Fruit fly (Drosophila melanogaster) whole organism, wandering third instar larva: Measurements from ENCODE around the gene spri.

Source experiments
- Abd-B ChIP-seq: fragments of >200 bp; optimal IDR thresholded peaks from 2 replicates; lab custom pipeline; 2017; ENCODE audit warnings: missing biosample characterization, missing genetic modification characterization
- CG32264 ChIP-seq: fragments of 200-800 bp; sonication (Bioruptor generic); optimal IDR thresholded peaks from 2 replicates; lab custom pipeline; 2016; ENCODE audit warnings: missing biosample characterization, missing genetic modification characterization
- CG9705 ChIP-seq: fragments of 200-800 bp; sonication (Bioruptor generic); optimal IDR thresholded peaks from 2 replicates; lab custom pipeline; 2018; ENCODE audit warnings: missing biosample characterization, mild to moderate bottlenecking, missing genetic modification characterization
- CrebA ChIP-seq: fragments of 200-800 bp; sonication (Bioruptor generic); optimal IDR thresholded peaks from 2 replicates; lab custom pipeline; 2016; ENCODE audit warnings: missing biosample characterization, mild to moderate bottlenecking, missing genetic modification characterization, borderline replicate concordance
- Dfd ChIP-seq: fragments of >200 bp; optimal IDR thresholded peaks from 2 replicates; lab custom pipeline; 2017; ENCODE audit warnings: missing biosample characterization, missing genetic modification characterization
- Dif ChIP-seq: fragments of 200-275, 200-300 bp; sonication (Bioruptor generic); optimal IDR thresholded peaks from 2 replicates; lab custom pipeline; 2018; ENCODE audit warnings: missing biosample characterization, missing genetic modification characterization; ENCODE audit not compliant: partially characterized antibody
- GATAd ChIP-seq: sonication (Bioruptor generic); optimal IDR thresholded peaks from 2 replicates; lab custom pipeline; 2016; ENCODE audit warnings: missing biosample characterization, missing genetic modification characterization
- HLH106 ChIP-seq: fragments of 200-800 bp; optimal IDR thresholded peaks from 3 replicates; lab custom pipeline; 2019; ENCODE audit warnings: missing biosample characterization, mild to moderate bottlenecking, missing genetic modification characterization, moderate library complexity
- Hnf4 ChIP-seq: fragments of 200-800 bp; sonication (Bioruptor generic); optimal IDR thresholded peaks from 2 replicates; lab custom pipeline; 2016; ENCODE audit warnings: missing biosample characterization, mild to moderate bottlenecking, missing genetic modification characterization
- Hr78 ChIP-seq: fragments of >200 bp; optimal IDR thresholded peaks from 2 replicates; lab custom pipeline; 2017; ENCODE audit warnings: missing biosample characterization, missing genetic modification characterization
- Hr83 ChIP-seq: fragments of 200-300 bp; sonication (Bioruptor generic); optimal IDR thresholded peaks from 2 replicates; lab custom pipeline; 2016; ENCODE audit warnings: missing biosample characterization, mild to moderate bottlenecking, missing genetic modification characterization, moderate library complexity; ENCODE audit not compliant: poor library complexity, severe bottlenecking
- Jra ChIP-seq: sonication (Bioruptor generic); optimal IDR thresholded peaks from 2 replicates; lab custom pipeline; 2016; ENCODE audit warnings: missing biosample characterization, missing genetic modification characterization
- Mio ChIP-seq: sonication (Bioruptor generic); optimal IDR thresholded peaks from 2 replicates; lab custom pipeline; 2016; ENCODE audit warnings: missing biosample characterization, missing genetic modification characterization
- Myc ChIP-seq: fragments of >200 bp; optimal IDR thresholded peaks from 2 replicates; lab custom pipeline; 2017
- N ChIP-seq: fragments of >200 bp; optimal IDR thresholded peaks from 2 replicates; lab custom pipeline; 2018; ENCODE audit warnings: missing biosample characterization, missing external identifiers, missing genetic modification characterization
- OdsH ChIP-seq: fragments of 200-800 bp; sonication (Bioruptor generic); optimal IDR thresholded peaks from 2 replicates; lab custom pipeline; 2016; ENCODE audit warnings: missing biosample characterization, mild to moderate bottlenecking, missing genetic modification characterization
- Rel ChIP-seq, 2 experiments: fragments of 200-800 bp; sonication (Bioruptor generic) in 1 of 2; optimal IDR thresholded peaks; 2 replicates in 1 of 2; 3 replicates in 1 of 2; lab custom pipeline; 2016 to 2019; ENCODE audit warnings: mild to moderate bottlenecking in 2 of 2, missing biosample characterization in 2 of 2, missing genetic modification characterization in 2 of 2, moderate library complexity in 1 of 2
- Sp1 ChIP-seq: fragments of 200-800 bp; sonication (Bioruptor generic); optimal IDR thresholded peaks from 3 replicates; lab custom pipeline; 2019; ENCODE audit warnings: missing biosample characterization, mild to moderate bottlenecking, missing genetic modification characterization, moderate library complexity
- Vsx2 ChIP-seq: fragments of 200-300, 225-300 bp; sonication (Bioruptor generic); optimal IDR thresholded peaks from 2 replicates; lab custom pipeline; 2018; ENCODE audit warnings: missing biosample characterization, missing genetic modification characterization; ENCODE audit not compliant: partially characterized antibody
- br ChIP-seq: fragments of 200-800 bp; sonication (Bioruptor generic); optimal IDR thresholded peaks from 2 replicates; lab custom pipeline; 2016; ENCODE audit warnings: missing biosample characterization, missing genetic modification characterization
- brk ChIP-seq: fragments of 200-800 bp; sonication (Bioruptor generic); optimal IDR thresholded peaks from 2 replicates; lab custom pipeline; 2016; ENCODE audit warnings: missing biosample characterization, mild to moderate bottlenecking, missing genetic modification characterization
- dl ChIP-seq, 2 experiments: fragments of 175-275, 200-275 bp in 1 of 2; fragments of 200-275 bp in 1 of 2; sonication (Bioruptor generic); optimal IDR thresholded peaks; lab custom pipeline; 2018; ENCODE audit warnings: mild to moderate bottlenecking in 2 of 2, missing biosample characterization in 2 of 2, missing genetic modification characterization in 2 of 2, moderate library complexity in 2 of 2; ENCODE audit not compliant: partially characterized antibody in 2 of 2, insufficient read depth in 1 of 2
- dmrt93B ChIP-seq: fragments of 200-800 bp; sonication (Bioruptor generic); optimal IDR thresholded peaks from 2 replicates; lab custom pipeline; 2018; ENCODE audit warnings: missing biosample characterization, mild to moderate bottlenecking, missing genetic modification characterization
- dsf ChIP-seq: sonication (Bioruptor generic); optimal IDR thresholded peaks from 2 replicates; lab custom pipeline; 2016; ENCODE audit warnings: missing biosample characterization, missing genetic modification characterization, borderline replicate concordance
- ey ChIP-seq: fragments of 200-800 bp; sonication (Bioruptor generic); optimal IDR thresholded peaks from 2 replicates; lab custom pipeline; 2016; ENCODE audit warnings: missing biosample characterization, missing genetic modification characterization
- foxo ChIP-seq, 2 experiments: fragments of 200-800 bp; sonication (Bioruptor generic); optimal IDR thresholded peaks; 2 replicates in 1 of 2; 3 replicates in 1 of 2; lab custom pipeline; 2016 to 2017; ENCODE audit warnings: missing biosample characterization in 2 of 2, missing genetic modification characterization in 2 of 2
- fru ChIP-seq: fragments of 200-800 bp; sonication (Bioruptor generic); optimal IDR thresholded peaks from 3 replicates; lab custom pipeline; 2016; ENCODE audit warnings: missing biosample characterization, mild to moderate bottlenecking, missing genetic modification characterization
- h ChIP-seq: fragments of 200-800 bp; sonication (Bioruptor generic); optimal IDR thresholded peaks from 3 replicates; lab custom pipeline; 2016; ENCODE audit warnings: missing biosample characterization, mild to moderate bottlenecking, missing genetic modification characterization
- jim ChIP-seq: fragments of 175-275, 200-325 bp; sonication (Bioruptor generic); optimal IDR thresholded peaks from 2 replicates; lab custom pipeline; 2016; ENCODE audit warnings: missing biosample characterization, mild to moderate bottlenecking, missing genetic modification characterization
- lola ChIP-seq: fragments of >200 bp; optimal IDR thresholded peaks from 2 replicates; lab custom pipeline; 2017; ENCODE audit warnings: missing biosample characterization, missing genetic modification characterization
- pan ChIP-seq: fragments of >200 bp; optimal IDR thresholded peaks from 2 replicates; lab custom pipeline; 2017
- psq ChIP-seq: fragments of 200-800 bp; sonication (Bioruptor generic); optimal IDR thresholded peaks from 3 replicates; lab custom pipeline; 2017; ENCODE audit warnings: missing biosample characterization, mild to moderate bottlenecking, missing genetic modification characterization, moderate library complexity
- rgr ChIP-seq: fragments of 200-800 bp; sonication (Bioruptor generic); optimal IDR thresholded peaks from 3 replicates; lab custom pipeline; 2016; ENCODE audit warnings: missing biosample characterization, mild to moderate bottlenecking, missing genetic modification characterization
- sage ChIP-seq: fragments of 200-800 bp; sonication (Bioruptor generic); optimal IDR thresholded peaks from 2 replicates; lab custom pipeline; 2016; ENCODE audit warnings: missing biosample characterization, mild to moderate bottlenecking, missing genetic modification characterization
- sv ChIP-seq: fragments of 200-800 bp; sonication (Bioruptor generic); optimal IDR thresholded peaks from 3 replicates; lab custom pipeline; 2016; ENCODE audit warnings: missing biosample characterization, missing genetic modification characterization
- tai ChIP-seq: sonication (Bioruptor generic); optimal IDR thresholded peaks from 2 replicates; lab custom pipeline; 2016; ENCODE audit warnings: missing biosample characterization, missing genetic modification characterization
- usp ChIP-seq: fragments of >200 bp; optimal IDR thresholded peaks from 2 replicates; lab custom pipeline; 2017; ENCODE audit warnings: missing biosample characterization, missing genetic modification characterization
- woc ChIP-seq: sonication (Bioruptor generic); optimal IDR thresholded peaks from 2 replicates; lab custom pipeline; 2016; ENCODE audit warnings: missing biosample characterization, mild to moderate bottlenecking, missing genetic modification characterization

Gene spri

dm6 chrX:10513611-10514010 lies 71.6 kb downstream of the spri start:
- no peak for TF ChIP-seq jim (GFP tag; lab: Kevin White, UChicago)
- peak; percentile 46 for TF ChIP-seq h (GFP tag; lab: Kevin White, UChicago)
- peak; percentile 25 for TF ChIP-seq Hnf4 (GFP tag; lab: Kevin White, UChicago)
- peak in 1 of 2 experiments; percentile 42 for TF ChIP-seq foxo (GFP tag; optimal IDR thresholded peaks at IDR 0.05; lab: Kevin White, UChicago)
- TF ChIP-seq ey (GFP tag; lab: Kevin White, UChicago): peak; percentile 35
- peak; percentile 58 for TF ChIP-seq fru (GFP tag; lab: Kevin White, UChicago)
- no peak for TF ChIP-seq Myc (lab: Kevin White, UChicago)
- peak; percentile 25 for TF ChIP-seq rgr (GFP tag; lab: Kevin White, UChicago)
- peak; percentile 44 for TF ChIP-seq HLH106
- no peak for TF ChIP-seq Abd-B
- TF ChIP-seq Rel (GFP tag; optimal IDR thresholded peaks at IDR 0.05; lab: Kevin White, UChicago): no peak
- TF ChIP-seq Rel (tag; optimal IDR thresholded peaks at IDR 0.05; lab: Kevin White, UChicago): no peak
- TF ChIP-seq Mio (GFP tag; lab: Kevin White, UChicago): no peak
- no peak for TF ChIP-seq usp
- no peak for TF ChIP-seq CG32264 (GFP tag; lab: Kevin White, UChicago)
- no peak for TF ChIP-seq sage
- peak; percentile 18 for TF ChIP-seq Sp1 (GFP tag; lab: Kevin White, UChicago)
- TF ChIP-seq OdsH (GFP tag; lab: Kevin White, UChicago): no peak

dm6 chrX:10496319-10496718 lies 88.9 kb downstream of the spri start:
- TF ChIP-seq jim (GFP tag; lab: Kevin White, UChicago): no peak
- no peak for TF ChIP-seq Rel (GFP tag; optimal IDR thresholded peaks at IDR 0.05; lab: Kevin White, UChicago)
- peak; percentile 34 for TF ChIP-seq Rel (tag; optimal IDR thresholded peaks at IDR 0.05; lab: Kevin White, UChicago)
- TF ChIP-seq ey (GFP tag; lab: Kevin White, UChicago): no peak
- TF ChIP-seq, all 38 proteins: peak for 1

- peak; percentile 72 for TF ChIP-seq HLH106
- TF ChIP-seq br: peak; percentile 72
- TF ChIP-seq fru (GFP tag; lab: Kevin White, UChicago): peak; percentile 82
- no peak for TF ChIP-seq GATAd (GFP tag; lab: Kevin White, UChicago)
- TF ChIP-seq Hr78: no peak
- no peak for TF ChIP-seq CrebA (GFP tag; lab: Kevin White, UChicago)
- no peak for TF ChIP-seq Dfd
- TF ChIP-seq sv (GFP tag; lab: Kevin White, UChicago): no peak
- TF ChIP-seq N (GFP tag; lab: Kevin White, UChicago): no peak
- TF ChIP-seq Vsx2: no peak
- no peak for TF ChIP-seq dsf
- peak; percentile 72 for TF ChIP-seq Sp1 (GFP tag; lab: Kevin White, UChicago)
- peak; percentile 13 for TF ChIP-seq woc (GFP tag; lab: Kevin White, UChicago)
- TF ChIP-seq Dif (GFP tag; lab: Kevin White, UChicago): no peak
- no peak for TF ChIP-seq jim (GFP tag; lab: Kevin White, UChicago)
- TF ChIP-seq Rel (GFP tag; optimal IDR thresholded peaks at IDR 0.05; lab: Kevin White, UChicago): no peak
- peak; percentile 16 for TF ChIP-seq Rel (tag; optimal IDR thresholded peaks at IDR 0.05; lab: Kevin White, UChicago)
- TF ChIP-seq CG9705 (GFP tag; lab: Kevin White, UChicago): no peak
- peak; percentile 71 for TF ChIP-seq OdsH (GFP tag; lab: Kevin White, UChicago)
- TF ChIP-seq dl (GFP tag; optimal IDR thresholded peaks at IDR 0.05; lab: Kevin White, UChicago; ENCODE audit: insufficient read depth in 1 of 2, partially characterized antibody in 2 of 2): no peak
- peak; percentile 45 for TF ChIP-seq dmrt93B
- TF ChIP-seq rgr (GFP tag; lab: Kevin White, UChicago): peak; percentile 73
- no peak for TF ChIP-seq Mio (GFP tag; lab: Kevin White, UChicago)
- TF ChIP-seq foxo (GFP tag; optimal IDR thresholded peaks at IDR 0.05; lab: Kevin White, UChicago): peak in 1 of 2 experiments; percentile 76
- peak; percentile 26 for TF ChIP-seq Jra (GFP tag; lab: Kevin White, UChicago)
- TF ChIP-seq brk (GFP tag; lab: Kevin White, UChicago): no peak
- no peak for TF ChIP-seq CG32264 (GFP tag; lab: Kevin White, UChicago)
- no peak for TF ChIP-seq tai (GFP tag; lab: Kevin White, UChicago)
- TF ChIP-seq ey (GFP tag; lab: Kevin White, UChicago): peak; percentile 79
- TF ChIP-seq Hr83: no peak
- no peak for TF ChIP-seq usp
- no peak for TF ChIP-seq lola (GFP tag; lab: Kevin White, UChicago)
- TF ChIP-seq Myc (lab: Kevin White, UChicago): no peak
- TF ChIP-seq sage: no peak
- TF ChIP-seq psq: peak; percentile 68
- no peak for TF ChIP-seq pan (lab: Kevin White, UChicago)
- TF ChIP-seq Abd-B: no peak
- TF ChIP-seq Hnf4 (GFP tag; lab: Kevin White, UChicago): peak; percentile 13
- TF ChIP-seq h (GFP tag; lab: Kevin White, UChicago): peak; percentile 77
Measured at dm6 chrX:10487964-10488605, 97.1 kb downstream of the spri start.
